Worm (Caenorhabditis elegans) whole organism, late embryonic: Measurements from ENCODE around the gene B0334.13.

ENCODE experiments used
- F13H6.1 ChIP-seq: sonication (generic microtip); optimal IDR thresholded peaks from 2 replicates; lab custom pipeline; 2016; ENCODE audit warnings: missing genetic modification characterization, missing compliant biosample characterization
- ceh-2 ChIP-seq: sonication (generic microtip); optimal IDR thresholded peaks from 2 replicates; lab custom pipeline; 2016; ENCODE audit warnings: missing genotype, missing genetic modification characterization, missing compliant biosample characterization
- ceh-31 ChIP-seq: sonication (generic microtip); optimal IDR thresholded peaks from 2 replicates; lab custom pipeline; 2016; ENCODE audit warnings: missing genetic modification characterization, missing compliant biosample characterization
- ceh-34 ChIP-seq: sonication (generic microtip); optimal IDR thresholded peaks from 2 replicates; lab custom pipeline; 2016; ENCODE audit warnings: mild to moderate bottlenecking, missing genetic modification characterization, missing compliant biosample characterization
- ceh-45 ChIP-seq: fragments of 200-800 bp; sonication (Bioruptor generic); IDR thresholded peaks from 2 replicates; pipeline ENCODE4 v1.3.6; 2022; ENCODE audit warnings: missing genetic modification reagents, missing genetic modification characterization, missing compliant biosample characterization
- ceh-6 ChIP-seq: fragments of 200-800 bp; sonication (Bioruptor generic); optimal IDR thresholded peaks from 2 replicates; lab custom pipeline; 2018; ENCODE audit warnings: mild to moderate bottlenecking, missing genetic modification characterization, missing compliant biosample characterization
- dve-1 ChIP-seq: sonication (generic microtip); optimal IDR thresholded peaks from 2 replicates; lab custom pipeline; 2017; ENCODE audit warnings: antibody characterized with exemption, mild to moderate bottlenecking, missing genetic modification characterization, missing compliant biosample characterization
- fkh-10 ChIP-seq: fragments of 150-350 bp; optimal IDR thresholded peaks from 2 replicates; lab custom pipeline; 2014; ENCODE audit warnings: missing biosample characterization, missing genetic modification reagents, missing genetic modification characterization
- gmeb-2 ChIP-seq: sonication (generic microtip); optimal IDR thresholded peaks from 2 replicates; lab custom pipeline; 2016; ENCODE audit warnings: missing genetic modification characterization, inconsistent platforms, missing compliant biosample characterization
- lin-11 ChIP-seq: fragments of 200-800 bp; sonication (Bioruptor generic); optimal IDR thresholded peaks from 2 replicates; lab custom pipeline; 2018; ENCODE audit warnings: mild to moderate bottlenecking, missing genetic modification characterization, missing compliant biosample characterization
- unc-55 ChIP-seq: sonication (generic microtip); optimal IDR thresholded peaks from 2 replicates; lab custom pipeline; 2017; ENCODE audit warnings: missing biosample characterization, missing genetic modification reagents, missing genetic modification characterization

DNA sequence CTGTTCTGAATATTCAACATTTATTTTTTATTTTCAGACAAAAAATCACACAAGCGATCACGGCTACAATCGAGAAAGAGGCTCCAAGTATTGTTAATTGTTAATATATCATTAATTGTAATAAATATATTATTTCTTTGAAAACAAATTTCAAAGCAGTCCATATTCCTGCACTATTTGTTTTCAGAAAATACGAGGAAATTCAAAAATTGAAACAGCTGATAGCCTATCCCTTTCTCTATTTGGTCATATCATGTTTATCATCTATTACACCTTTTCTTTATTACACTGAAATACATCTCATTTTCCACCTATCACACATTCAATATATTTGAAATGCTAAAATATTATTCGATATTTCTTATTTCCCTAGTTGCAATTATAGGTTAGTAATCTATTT, 43.1 kb upstream of the B0334.13 start, which contains the start of gene W02B12.13:
- TF ChIP-seq gmeb-2 (tag; lab: Kevin White, UChicago) (no peak), dve-1 (no peak), F13H6.1 (tag; lab: Kevin White, UChicago) (no peak), ceh-6 (GFP tag; lab: Kevin White, UChicago) (no peak), lin-11 (tag; lab: Kevin White, UChicago) (no peak), ceh-34 (tag; lab: Kevin White, UChicago) (no peak), ceh-2 (tag; lab: Kevin White, UChicago) (no peak), ceh-45 (GFP tag; lab: Robert Waterston, UW) (no peak), fkh-10 (GFP tag; lab: Kevin White, UChicago) (no peak), ceh-31 (no peak), unc-55 (GFP tag; lab: Kevin White, UChicago) (no peak)
